Worm (Caenorhabditis elegans) whole organism, mixed stage, embryonic: ENCODE measurements around the gene ZK1240.5.
A peak's percentile ranks its signal among the peaks of the same experiment; 100 is the strongest.

Experiments used
- bed-3 ChIP-seq: fragments of 200-800 bp; sonication (Bioruptor generic); optimal IDR thresholded peaks from 3 replicates; lab custom pipeline; 2018; ENCODE audit warnings: mild to moderate bottlenecking, missing genetic modification characterization, moderate library complexity, missing compliant biosample characterization
- blmp-1 ChIP-seq: fragments of 150-350 bp; optimal IDR thresholded peaks from 2 replicates; lab custom pipeline; 2014; ENCODE audit warnings: missing biosample characterization, missing genetic modification characterization
- ceh-39 ChIP-seq: fragments of 150-350 bp; optimal IDR thresholded peaks from 2 replicates; lab custom pipeline; 2014; ENCODE audit warnings: missing biosample characterization, missing genetic modification characterization
- ceh-83 ChIP-seq: fragments of 200-800 bp; sonication (Bioruptor generic); optimal IDR thresholded peaks from 2 replicates; lab custom pipeline; 2018; ENCODE audit warnings: mild to moderate bottlenecking, missing genetic modification characterization, missing compliant biosample characterization
- ces-1 ChIP-seq: fragments of 150-350 bp; optimal IDR thresholded peaks from 2 replicates; lab custom pipeline; 2014; ENCODE audit warnings: missing biosample characterization, missing genetic modification reagents, missing genetic modification characterization
- cnd-1 ChIP-seq: fragments of 200-800 bp; sonication (Bioruptor generic); optimal IDR thresholded peaks from 2 replicates; lab custom pipeline; 2018; ENCODE audit warnings: mild to moderate bottlenecking, missing genetic modification characterization, missing compliant biosample characterization
- elt-1 ChIP-seq: sonication (generic microtip); optimal IDR thresholded peaks from 2 replicates; lab custom pipeline; 2017; ENCODE audit warnings: missing genetic modification characterization, mild to moderate bottlenecking, missing compliant biosample characterization, antibody characterized with exemption, moderate library complexity, borderline replicate concordance; ENCODE audit not compliant: insufficient read depth
- elt-3 ChIP-seq: fragments of 150-350 bp; optimal IDR thresholded peaks from 2 replicates; lab custom pipeline; 2014; ENCODE audit warnings: missing biosample characterization, missing genetic modification characterization
- flh-1 ChIP-seq: fragments of 200-800 bp; sonication (Bioruptor generic); optimal IDR thresholded peaks from 2 replicates; lab custom pipeline; 2018; ENCODE audit warnings: mild to moderate bottlenecking, missing genetic modification characterization, moderate library complexity, missing compliant biosample characterization
- ham-2 ChIP-seq: fragments of 200-800 bp; sonication (Bioruptor generic); optimal IDR thresholded peaks from 2 replicates; lab custom pipeline; 2018; ENCODE audit warnings: mild to moderate bottlenecking, missing genetic modification characterization, missing compliant biosample characterization
- hlh-1 ChIP-seq: fragments of 150-350 bp; optimal IDR thresholded peaks from 2 replicates; lab custom pipeline; 2014; ENCODE audit warnings: missing biosample characterization, missing genetic modification reagents, missing genetic modification characterization
- lin-13 ChIP-seq: fragments of 150-350 bp; optimal IDR thresholded peaks from 2 replicates; lab custom pipeline; 2014; ENCODE audit warnings: missing biosample characterization, missing genetic modification characterization
- lin-32 ChIP-seq: fragments of 200-800 bp; sonication (Bioruptor generic); optimal IDR thresholded peaks from 2 replicates; lab custom pipeline; 2018; ENCODE audit warnings: mild to moderate bottlenecking, missing genetic modification characterization, missing compliant biosample characterization
- lsy-2 ChIP-seq: fragments of 150-350 bp; optimal IDR thresholded peaks from 2 replicates; lab custom pipeline; 2014; ENCODE audit warnings: missing biosample characterization, missing genetic modification characterization
- mep-1 ChIP-seq: fragments of 150-350 bp; optimal IDR thresholded peaks from 2 replicates; lab custom pipeline; 2017; ENCODE audit warnings: missing biosample characterization, missing genetic modification reagents, missing genetic modification characterization, inconsistent platforms
- mls-2 ChIP-seq: sonication (generic microtip); optimal IDR thresholded peaks from 2 replicates; lab custom pipeline; 2016; ENCODE audit warnings: mild to moderate bottlenecking, missing genetic modification characterization, moderate library complexity, missing compliant biosample characterization
- nhr-12 ChIP-seq: fragments of 150-350 bp; optimal IDR thresholded peaks from 2 replicates; lab custom pipeline; 2014; ENCODE audit warnings: missing biosample characterization, missing genetic modification characterization
- nhr-237 ChIP-seq: fragments of 150-350 bp; optimal IDR thresholded peaks from 2 replicates; lab custom pipeline; 2014; ENCODE audit warnings: missing biosample characterization, missing genetic modification characterization
- nhr-76 ChIP-seq: sonication (generic microtip); optimal IDR thresholded peaks from 2 replicates; lab custom pipeline; 2017; ENCODE audit warnings: missing biosample characterization, missing genetic modification characterization
- pha-4 ChIP-seq: fragments of 150-350 bp; optimal IDR thresholded peaks from 2 replicates; lab custom pipeline; 2018; ENCODE audit warnings: missing biosample characterization, missing genetic modification reagents, missing genetic modification characterization
- sem-2 ChIP-seq: fragments of 200-800 bp; sonication (Bioruptor generic); optimal IDR thresholded peaks from 2 replicates; lab custom pipeline; 2018; ENCODE audit warnings: mild to moderate bottlenecking, missing genetic modification characterization, missing compliant biosample characterization
- snpc-4 ChIP-seq: fragments of 150-350 bp; optimal IDR thresholded peaks from 2 replicates; lab custom pipeline; 2014; ENCODE audit warnings: missing biosample characterization, missing genetic modification characterization
- sptf-1 ChIP-seq: sonication (generic microtip); optimal IDR thresholded peaks from 2 replicates; lab custom pipeline; 2017; ENCODE audit warnings: mild to moderate bottlenecking, missing genetic modification characterization, moderate library complexity, missing compliant biosample characterization
- tbx-8 ChIP-seq: fragments of 200-800 bp; sonication (Bioruptor generic); optimal IDR thresholded peaks from 2 replicates; lab custom pipeline; 2018; ENCODE audit warnings: mild to moderate bottlenecking, missing genetic modification characterization, moderate library complexity, missing compliant biosample characterization
- unc-120 ChIP-seq: sonication (generic microtip); optimal IDR thresholded peaks from 2 replicates; lab custom pipeline; 2017; ENCODE audit warnings: missing genetic modification characterization, missing compliant biosample characterization; ENCODE audit not compliant: poor library complexity, severe bottlenecking
- unc-39 ChIP-seq: fragments of 150-350 bp; optimal IDR thresholded peaks from 2 replicates; lab custom pipeline; 2014; ENCODE audit warnings: missing biosample characterization, missing genetic modification characterization
- unc-62 ChIP-seq: fragments of 150-350 bp; optimal IDR thresholded peaks from 2 replicates; lab custom pipeline; 2014; ENCODE audit warnings: missing biosample characterization, missing genetic modification reagents, missing genetic modification characterization
- zip-8 ChIP-seq: fragments of 150-350 bp; optimal IDR thresholded peaks from 2 replicates; lab custom pipeline; 2014; ENCODE audit warnings: missing biosample characterization, missing genetic modification characterization
- ztf-11 ChIP-seq: fragments of 150-350 bp; optimal IDR thresholded peaks from 2 replicates; lab custom pipeline; 2014; ENCODE audit warnings: missing biosample characterization, missing genetic modification characterization

Gene ZK1240.5

ce11 chrII:2341515-2341914 is 23.8 kb upstream of the ZK1240.5 start, which contains the start of gene enri-1:
Gene enri-1 (minus strand): TSS chrII:2341615.
- TF ChIP-seq blmp-1 (tag; lab: Kevin White, UChicago) = no peak
- no peak for TF ChIP-seq mls-2 (tag; lab: Kevin White, UChicago)
- no peak for TF ChIP-seq ham-2
- TF ChIP-seq nhr-237 (tag; lab: Kevin White, UChicago) = no peak
- TF ChIP-seq unc-120 (tag; lab: Kevin White, UChicago) = no peak
- TF ChIP-seq pha-4 (tag; lab: Kevin White, UChicago) = no peak
- TF ChIP-seq snpc-4 (tag; lab: Kevin White, UChicago) = no peak
- TF ChIP-seq bed-3 (GFP tag; lab: Kevin White, UChicago) = no peak
- no peak for TF ChIP-seq elt-1 (tag; lab: Kevin White, UChicago)
- TF ChIP-seq sptf-1 (tag; lab: Kevin White, UChicago) = no peak
- no peak for TF ChIP-seq elt-3 (tag; lab: Kevin White, UChicago)
- TF ChIP-seq lin-32 (GFP tag; lab: Kevin White, UChicago) = no peak
- TF ChIP-seq cnd-1 (tag; lab: Kevin White, UChicago) = no peak
- no peak for TF ChIP-seq ceh-39 (tag; lab: Kevin White, UChicago)
- no peak for TF ChIP-seq nhr-76
- no peak for TF ChIP-seq lin-13 (tag; lab: Kevin White, UChicago)
- TF ChIP-seq lsy-2 (tag; lab: Kevin White, UChicago) = no peak

ce11 chrII:2340974-2341373 is 23.2 kb upstream of the ZK1240.5 start:
- no peak for TF ChIP-seq unc-62 (GFP tag; lab: Kevin White, UChicago)
- TF ChIP-seq hlh-1 (tag; lab: Kevin White, UChicago) = peak; percentile 37
- peak; percentile 26 for TF ChIP-seq ces-1
- TF ChIP-seq, all 35 proteins: peak for 2

- TF ChIP-seq ham-2 (peak; percentile 12), unc-39 (tag; lab: Kevin White, UChicago) (no peak)
Measured at ce11 chrII:2336177-2336576, 18.4 kb upstream of the ZK1240.5 start.

ce11 chrII:2335572-2335971 is 17.8 kb upstream of the ZK1240.5 start, which contains the start of gene F43C11.7:
Gene F43C11.7 (plus strand): TSS chrII:2335897.
- TF ChIP-seq nhr-12 = no peak
- peak; percentile 98 for TF ChIP-seq zip-8 (tag; lab: Kevin White, UChicago)

ce11 chrII:2332220-2332619 is 14.5 kb upstream of the ZK1240.5 start, which contains the start of gene F43C11.8:
Gene F43C11.8 (plus strand): TSS chrII:2332520.
- TF ChIP-seq sem-2 (GFP tag; lab: Kevin White, UChicago) (no peak), unc-62 (GFP tag; lab: Kevin White, UChicago) (no peak), nhr-12 (no peak), mls-2 (tag; lab: Kevin White, UChicago) (no peak), unc-39 (tag; lab: Kevin White, UChicago) (no peak), nhr-237 (tag; lab: Kevin White, UChicago) (no peak), ztf-11 (tag; lab: Kevin White, UChicago) (no peak), tbx-8 (GFP tag; lab: Kevin White, UChicago) (no peak), mep-1 (no peak), elt-3 (tag; lab: Kevin White, UChicago) (no peak), bed-3 (GFP tag; lab: Kevin White, UChicago) (no peak), blmp-1 (tag; lab: Kevin White, UChicago) (no peak), ceh-83 (no peak), flh-1 (no peak), elt-1 (tag; lab: Kevin White, UChicago) (no peak), cnd-1 (tag; lab: Kevin White, UChicago) (no peak)

ce11 chrII:2330462-2330861 is 12.7 kb upstream of the ZK1240.5 start:
- TF ChIP-seq hlh-1 (tag; lab: Kevin White, UChicago) (no peak), ceh-83 (peak; percentile 37)
